Fruit fly (Drosophila melanogaster): ENCODE data around the gene GMF.

Gene GMF

DNA sequence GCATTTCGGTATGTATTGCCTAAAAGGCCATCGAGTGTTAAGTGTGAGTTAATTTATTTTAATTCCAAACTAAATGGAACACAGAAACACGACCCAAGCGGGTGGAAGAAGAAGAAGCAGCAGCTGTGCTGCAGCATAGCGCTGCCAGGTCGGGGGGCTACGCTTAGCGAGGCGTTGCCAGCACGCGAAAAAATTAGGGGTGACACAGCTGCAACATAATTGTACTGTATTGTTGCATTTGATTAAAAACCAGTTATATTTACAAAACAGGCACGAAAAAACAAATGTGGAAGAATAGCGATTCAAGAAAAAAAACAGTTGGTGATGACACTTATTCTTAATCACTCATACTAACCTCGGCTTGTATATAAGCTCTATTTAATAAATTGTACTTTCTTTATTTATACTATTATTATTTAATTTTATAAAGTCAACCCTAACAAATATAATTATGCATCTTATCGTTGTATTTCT lies 47.4 kb upstream of the GMF start (continued):
- TF ChIP-seq CG7745 (tag; optimal IDR thresholded peaks at IDR 0.05) (no peak), HmgZ (tag; optimal IDR thresholded peaks at IDR 0.05) (peak; percentile 73), CG4404 (GFP tag; IDR thresholded peaks at IDR 0.05) (peak; percentile 60), Eip74EF (GFP tag; optimal IDR thresholded peaks at IDR 0.05) (no peak), CG8765 (GFP tag; IDR thresholded peaks at IDR 0.05) (0 out of 2 replicates have a peak, but pooled peaks have one; percentile 50), CoRest (tag; optimal IDR thresholded peaks at IDR 0.05) (peak; percentile 82), bsh (GFP tag; optimal IDR thresholded peaks at IDR 0.05) (peak in 1 of 2 experiments; percentile 21), Bgb (GFP tag; IDR thresholded peaks at IDR 0.05; ENCODE audit: partially characterized antibody) (peak; percentile 73), Elba2 (GFP tag; optimal IDR thresholded peaks at IDR 0.05) (no peak), CG7839 (tag; optimal IDR thresholded peaks at IDR 0.05) (peak; percentile 78), her (GFP tag; optimal IDR thresholded peaks at IDR 0.05) (peak; percentile 49), CG12071 (GFP tag; optimal IDR thresholded peaks at IDR 0.05) (no peak), Rfx (GFP tag; IDR thresholded peaks at IDR 0.05) (peak; percentile 86), oc (tag; optimal IDR thresholded peaks at IDR 0.05) (no peak), kni (GFP tag; optimal IDR thresholded peaks at IDR 0.05) (no peak), CG1024 (GFP tag; IDR thresholded peaks at IDR 0.05) (peak; percentile 54), CG11093 (GFP tag; IDR thresholded peaks at IDR 0.05) (peak; percentile 51; the same call in 2 of the 3 replicates), CG8089 (GFP tag; optimal IDR thresholded peaks at IDR 0.05) (peak; percentile 19), Sox102F (GFP tag; optimal IDR thresholded peaks at IDR 0.05) (peak; percentile 76), Max (GFP tag; optimal IDR thresholded peaks at IDR 0.05) (peak; percentile 63), lilli (GFP tag; optimal IDR thresholded peaks at IDR 0.05) (peak; percentile 72), org-1 (GFP tag; optimal IDR thresholded peaks at IDR 0.05) (peak; percentile 54), Sin3A (optimal IDR thresholded peaks at IDR 0.05) (no peak), CG12155 (GFP tag; optimal IDR thresholded peaks at IDR 0.05) (peak; percentile 64), Atf6 (GFP tag; IDR thresholded peaks at IDR 0.05) (peak; percentile 77), br (optimal IDR thresholded peaks at IDR 0.05) (no peak), B-H2 (GFP tag; optimal IDR thresholded peaks at IDR 0.05) (peak; percentile 82), nerfin-1 (tag; optimal IDR thresholded peaks at IDR 0.05) (no peak), CG6254 (GFP tag; optimal IDR thresholded peaks at IDR 0.05) (peak; percentile 15), wor (GFP tag; IDR thresholded peaks at IDR 0.05) (peak; percentile 66; the same call in 1 of the 2 replicates), CG15479 (GFP tag; optimal IDR thresholded peaks at IDR 0.05) (peak; percentile 23), CG10565 (GFP tag; optimal IDR thresholded peaks at IDR 0.05) (no peak), BEAF-32 (GFP tag; optimal IDR thresholded peaks at IDR 0.05) (peak; percentile 75), p53 (GFP tag; optimal IDR thresholded peaks at IDR 0.05) (no peak), sim (GFP tag; IDR thresholded peaks at IDR 0.05) (no peak), jumu (GFP tag; optimal IDR thresholded peaks at IDR 0.05) (peak; percentile 71), Dip2 (GFP tag; IDR thresholded peaks at IDR 0.05) (no peak), zen (tag; optimal IDR thresholded peaks at IDR 0.05) (peak; percentile 47), Hr3 (GFP tag; optimal IDR thresholded peaks at IDR 0.05) (peak; percentile 73), aop (GFP tag; IDR thresholded peaks at IDR 0.05) (no peak), CG4707 (GFP tag; optimal IDR thresholded peaks at IDR 0.05) (no peak), Kr (GFP tag; optimal IDR thresholded peaks at IDR 0.05) (no peak), Nf-YA (GFP tag; IDR thresholded peaks at IDR 0.05) (peak; percentile 76), h (optimal IDR thresholded peaks at IDR 0.05) (no peak), Tbp (GFP tag; optimal IDR thresholded peaks at IDR 0.05) (no peak), MESR4 (GFP tag; optimal IDR thresholded peaks at IDR 0.05) (peak; percentile 58), ap (GFP tag; IDR thresholded peaks at IDR 0.05) (peak; percentile 37; the same call in 1 of the 2 replicates), sens-2 (GFP tag; IDR thresholded peaks at IDR 0.05) (no peak), so (GFP tag; IDR thresholded peaks at IDR 0.05) (peak; percentile 75), cato (GFP tag; optimal IDR thresholded peaks at IDR 0.05; ENCODE audit: borderline replicate concordance) (peak; percentile 66), YL-1 (GFP tag; optimal IDR thresholded peaks at IDR 0.05) (peak; percentile 78), CG34376 (GFP tag; optimal IDR thresholded peaks at IDR 0.05) (no peak)

Measured in whole organism, embryonic.